Fruit fly (Drosophila melanogaster) whole organism, embryonic: ENCODE results near the gene mRpL3.
A peak's percentile ranks its signal among the peaks of the same experiment; 100 is the strongest.

Experiments
- Aef1 ChIP-seq: fragments of 200-800 bp; sonication (Bioruptor generic); IDR thresholded peaks from 3 replicates; pipeline ENCODE4 v1.3.6; 2022; ENCODE audit warnings: missing biosample characterization, missing genetic modification characterization
- Asciz ChIP-seq: fragments of 200-800 bp; sonication (Bioruptor generic); optimal IDR thresholded peaks from 2 replicates; lab custom pipeline; 2017; ENCODE audit warnings: missing biosample characterization, mild to moderate bottlenecking, missing genetic modification characterization, missing genetic modification reagents
- B-H2 ChIP-seq: fragments of 200-800 bp; sonication (Bioruptor generic); optimal IDR thresholded peaks from 2 replicates; lab custom pipeline; 2018; ENCODE audit warnings: missing biosample characterization, mild to moderate bottlenecking, missing genetic modification characterization
- Bgb ChIP-seq: fragments of 200-800 bp; sonication (Bioruptor generic); IDR thresholded peaks from 2 replicates; pipeline ENCODE4 v1.3.6; 2022; ENCODE audit warnings: missing biosample characterization, missing genetic modification characterization; ENCODE audit not compliant: partially characterized antibody
- CG10209 ChIP-seq: fragments of 200-800 bp; sonication (Bioruptor generic); optimal IDR thresholded peaks from 3 replicates; lab custom pipeline; 2017; ENCODE audit warnings: missing biosample characterization, mild to moderate bottlenecking, missing genetic modification characterization, missing genetic modification reagents
- CG11456 ChIP-seq: fragments of 200-800 bp; sonication (Bioruptor generic); IDR thresholded peaks from 3 replicates; pipeline ENCODE4 v1.3.6; 2022; ENCODE audit warnings: missing biosample characterization, missing genetic modification characterization
- CG12104 ChIP-seq: fragments of 200-800 bp; sonication (Bioruptor generic); optimal IDR thresholded peaks from 3 replicates; lab custom pipeline; 2016; ENCODE audit warnings: missing biosample characterization, missing genetic modification characterization
- CG12155 ChIP-seq: fragments of 200-800 bp; sonication (Bioruptor generic); optimal IDR thresholded peaks from 3 replicates; lab custom pipeline; 2016; ENCODE audit warnings: missing biosample characterization, missing genetic modification characterization
- CG17802 ChIP-seq: fragments of 200-800 bp; sonication (Bioruptor generic); optimal IDR thresholded peaks from 2 replicates; lab custom pipeline; 2018; ENCODE audit warnings: missing biosample characterization, mild to moderate bottlenecking, missing genetic modification characterization, moderate library complexity
- CG1792 ChIP-seq: fragments of 200-800 bp; sonication (Bioruptor generic); optimal IDR thresholded peaks from 2 replicates; lab custom pipeline; 2016; ENCODE audit warnings: missing biosample characterization, missing genetic modification characterization
- CG1832 ChIP-seq: fragments of 200-800 bp; sonication (Bioruptor generic); optimal IDR thresholded peaks from 2 replicates; lab custom pipeline; 2017; ENCODE audit warnings: missing biosample characterization, mild to moderate bottlenecking, missing genetic modification characterization, inconsistent platforms
- CG2129 ChIP-seq: fragments of 200-800 bp; sonication (Bioruptor generic); IDR thresholded peaks from 2 replicates; pipeline ENCODE4 v1.3.6; 2022; ENCODE audit warnings: missing biosample characterization, missing genetic modification characterization; ENCODE audit not compliant: partially characterized antibody
- CG30403 ChIP-seq: fragments of 200-800 bp; sonication (Bioruptor generic); optimal IDR thresholded peaks from 3 replicates; lab custom pipeline; 2016; ENCODE audit warnings: missing biosample characterization, missing genetic modification characterization
- CG3065 ChIP-seq: fragments of 200-800 bp; sonication (Bioruptor generic); optimal IDR thresholded peaks from 2 replicates; lab custom pipeline; 2016; ENCODE audit warnings: missing biosample characterization, missing genetic modification characterization
- CG3407 ChIP-seq: fragments of 200-800 bp; sonication (Bioruptor generic); optimal IDR thresholded peaks from 2 replicates; lab custom pipeline; 2018; ENCODE audit warnings: missing biosample characterization, mild to moderate bottlenecking, missing genetic modification characterization
- CG34224 ChIP-seq: fragments of 200-800 bp; sonication (Bioruptor generic); IDR thresholded peaks from 3 replicates; pipeline ENCODE4 v1.3.6; 2022; ENCODE audit warnings: missing biosample characterization, missing genetic modification characterization; ENCODE audit not compliant: partially characterized antibody
- CG34422 ChIP-seq: fragments of 200-800 bp; sonication (Bioruptor generic); IDR thresholded peaks from 3 replicates; pipeline ENCODE4 v1.3.6; 2022; ENCODE audit warnings: missing biosample characterization, missing genetic modification characterization
- CG3838 ChIP-seq: fragments of 200-800 bp; sonication (Bioruptor generic); optimal IDR thresholded peaks from 3 replicates; lab custom pipeline; 2016; ENCODE audit warnings: missing biosample characterization, missing genetic modification characterization
- CG4854 ChIP-seq: fragments of 200-800 bp; sonication (Bioruptor generic); optimal IDR thresholded peaks from 2 replicates; lab custom pipeline; 2016; ENCODE audit warnings: missing biosample characterization, missing genetic modification characterization, inconsistent platforms
- CG8290 ChIP-seq, 3 experiments: fragments of 200-800 bp; sonication (Bioruptor generic); optimal IDR thresholded peaks; 2 replicates each; lab custom pipeline; 2016 to 2019; ENCODE audit warnings: missing biosample characterization in 3 of 3, missing genetic modification characterization in 3 of 3, mild to moderate bottlenecking in 2 of 3, moderate library complexity in 1 of 3
- Doc2 ChIP-seq: fragments of 200-800 bp; sonication (Bioruptor generic); IDR thresholded peaks from 2 replicates; pipeline ENCODE4 v1.3.6; 2022; ENCODE audit warnings: missing biosample characterization, missing genetic modification characterization
- Doc3 ChIP-seq: fragments of 200-800 bp; sonication (Bioruptor generic); IDR thresholded peaks from 3 replicates; pipeline ENCODE4 v1.3.6; 2022; ENCODE audit warnings: missing biosample characterization, missing genetic modification characterization; ENCODE audit not compliant: partially characterized antibody
- Dp ChIP-seq: fragments of 200-800 bp; sonication (Bioruptor generic); optimal IDR thresholded peaks from 2 replicates; lab custom pipeline; 2018; ENCODE audit warnings: missing biosample characterization, mild to moderate bottlenecking, missing genetic modification characterization, moderate library complexity
- Hmx ChIP-seq: fragments of 200-800 bp; sonication (Bioruptor generic); optimal IDR thresholded peaks from 2 replicates; lab custom pipeline; 2016; ENCODE audit warnings: missing biosample characterization, missing genetic modification characterization
- Hr39 ChIP-seq: fragments of >200 bp; optimal IDR thresholded peaks from 2 replicates; lab custom pipeline; 2017
- MBD-R2 ChIP-seq: fragments of 200-800 bp; sonication (Bioruptor generic); IDR thresholded peaks from 2 replicates; pipeline ENCODE4 v1.3.6; 2022; ENCODE audit warnings: missing biosample characterization, missing genetic modification characterization
- MTF-1 ChIP-seq: fragments of 200-800 bp; sonication (Bioruptor generic); optimal IDR thresholded peaks from 2 replicates; lab custom pipeline; 2018; ENCODE audit warnings: missing biosample characterization, mild to moderate bottlenecking, missing genetic modification characterization, borderline replicate concordance
- PHDP ChIP-seq: fragments of 200-800 bp; sonication (Bioruptor generic); optimal IDR thresholded peaks from 3 replicates; lab custom pipeline; 2018; ENCODE audit warnings: missing biosample characterization, mild to moderate bottlenecking, missing genetic modification characterization, moderate library complexity
- Rfx ChIP-seq: fragments of 200-800 bp; sonication (Bioruptor generic); IDR thresholded peaks from 2 replicates; pipeline ENCODE4 v1.3.6; 2022; ENCODE audit warnings: missing biosample characterization, missing genetic modification characterization
- az2 ChIP-seq: fragments of 200-800 bp; sonication (Bioruptor generic); optimal IDR thresholded peaks from 3 replicates; lab custom pipeline; 2016; ENCODE audit warnings: missing biosample characterization, missing genetic modification characterization
- bcd ChIP-seq: fragments of 200-800 bp; sonication (Bioruptor generic); optimal IDR thresholded peaks from 2 replicates; lab custom pipeline; 2017; ENCODE audit warnings: missing biosample characterization, mild to moderate bottlenecking, missing genetic modification characterization
- cg ChIP-seq: fragments of 200-800 bp; sonication (Bioruptor generic); optimal IDR thresholded peaks from 3 replicates; lab custom pipeline; 2019; ENCODE audit warnings: missing biosample characterization, mild to moderate bottlenecking, missing genetic modification characterization, moderate library complexity
- chn ChIP-seq: fragments of 200-800 bp; sonication (Bioruptor generic); optimal IDR thresholded peaks from 2 replicates; lab custom pipeline; 2016; ENCODE audit warnings: missing biosample characterization, missing genetic modification characterization
- crc ChIP-seq: fragments of 200-800 bp; sonication (Bioruptor generic); optimal IDR thresholded peaks from 2 replicates; lab custom pipeline; 2016; ENCODE audit warnings: missing biosample characterization, missing genetic modification characterization
- dmrt99B ChIP-seq: fragments of 200-800 bp; sonication (Bioruptor generic); optimal IDR thresholded peaks from 2 replicates; lab custom pipeline; 2018; ENCODE audit warnings: missing biosample characterization, mild to moderate bottlenecking, missing genetic modification characterization, moderate library complexity
- jing ChIP-seq: fragments of 200-800 bp; sonication (Bioruptor generic); optimal IDR thresholded peaks from 2 replicates; lab custom pipeline; 2018; ENCODE audit warnings: missing biosample characterization, mild to moderate bottlenecking, missing genetic modification characterization
- lab ChIP-seq: fragments of 200-800 bp; sonication (Bioruptor generic); optimal IDR thresholded peaks from 3 replicates; lab custom pipeline; 2017; ENCODE audit warnings: missing biosample characterization, missing genetic modification characterization, mild to moderate bottlenecking, moderate library complexity, missing genetic modification reagents
- maf-S ChIP-seq: fragments of 200-800 bp; sonication (Bioruptor generic); optimal IDR thresholded peaks from 2 replicates; lab custom pipeline; 2016; ENCODE audit warnings: missing biosample characterization, missing genetic modification characterization
- mirr ChIP-seq: fragments of 200-800 bp; sonication (Bioruptor generic); optimal IDR thresholded peaks from 3 replicates; lab custom pipeline; 2018; ENCODE audit warnings: missing biosample characterization, mild to moderate bottlenecking, missing genetic modification characterization
- oc ChIP-seq: fragments of 200-800 bp; sonication (Bioruptor generic); optimal IDR thresholded peaks from 2 replicates; lab custom pipeline; 2018; ENCODE audit warnings: missing biosample characterization, mild to moderate bottlenecking, missing genetic modification characterization, moderate library complexity
- onecut ChIP-seq: fragments of 200-800 bp; sonication (Bioruptor generic); IDR thresholded peaks from 2 replicates; pipeline ENCODE4 v1.3.6; 2022; ENCODE audit warnings: missing biosample characterization, missing genetic modification characterization
- pb ChIP-seq: fragments of 200-800 bp; sonication (Bioruptor generic); optimal IDR thresholded peaks from 3 replicates; lab custom pipeline; 2016; ENCODE audit warnings: missing biosample characterization, missing genetic modification characterization
- psq ChIP-seq: fragments of 200-800 bp; sonication (Bioruptor generic); optimal IDR thresholded peaks from 2 replicates; lab custom pipeline; 2017; ENCODE audit warnings: missing biosample characterization, missing genetic modification characterization
- rib ChIP-seq: fragments of 200-800 bp; sonication (Bioruptor generic); IDR thresholded peaks from 2 replicates; pipeline ENCODE4 v1.3.6; 2022; ENCODE audit warnings: missing biosample characterization, missing genetic modification characterization
- sens ChIP-seq: fragments of 200-800 bp; sonication (Bioruptor generic); peaks from one replicate; lab custom pipeline; 2016; ENCODE audit warnings: missing biosample characterization, missing genetic modification characterization
- slbo ChIP-seq: fragments of 200-800 bp; sonication (Bioruptor generic); IDR thresholded peaks from 2 replicates; pipeline ENCODE4 v1.3.6; 2022; ENCODE audit warnings: missing biosample characterization, missing genetic modification characterization
- sug ChIP-seq: fragments of 200-800 bp; optimal IDR thresholded peaks from 2 replicates; lab custom pipeline; 2019; ENCODE audit warnings: missing biosample characterization, mild to moderate bottlenecking, missing genetic modification characterization, moderate library complexity
- tll ChIP-seq, 2 experiments: fragments of 200-800 bp in 1 of 2; fragments of >200 bp in 1 of 2; sonication (Bioruptor generic) in 1 of 2; optimal IDR thresholded peaks; 2 replicates each; lab custom pipeline; 2017 to 2019; ENCODE audit warnings: missing biosample characterization in 2 of 2, missing genetic modification characterization in 2 of 2, mild to moderate bottlenecking in 1 of 2, moderate library complexity in 1 of 2
- wor ChIP-seq: fragments of 200-800 bp; sonication (Bioruptor generic); IDR thresholded peaks from 2 replicates; pipeline ENCODE4 v1.3.6; 2022; ENCODE audit warnings: missing biosample characterization, missing genetic modification characterization
- zf30C ChIP-seq: fragments of 200-800 bp; sonication (Bioruptor generic); optimal IDR thresholded peaks from 3 replicates; lab custom pipeline; 2018; ENCODE audit warnings: missing biosample characterization, mild to moderate bottlenecking, missing genetic modification characterization

The mRpL3 gene

dm6 chrX:15740288-15740726 lies 20.7 kb upstream of the mRpL3 start (continued):
- TF ChIP-seq Dp (GFP tag; lab: Kevin White, UChicago) (no peak), psq (GFP tag; lab: Kevin White, UChicago) (no peak), CG10209 (GFP tag; lab: Kevin White, UChicago) (peak; percentile 70), oc (tag; lab: Kevin White, UChicago) (no peak), B-H2 (GFP tag; lab: Kevin White, UChicago) (peak; percentile 76), jing (GFP tag; lab: Kevin White, UChicago) (no peak), MTF-1 (GFP tag; lab: Kevin White, UChicago) (peak; percentile 7), Bgb (GFP tag; lab: Robert Waterston, UW) (no peak), crc (peak; percentile 22), MBD-R2 (GFP tag; lab: Robert Waterston, UW) (peak; percentile 60; the same call in 1 of the 2 replicates), CG1832 (no peak), CG30403 (peak; percentile 67), maf-S (GFP tag; lab: Kevin White, UChicago) (peak; percentile 44), rib (peak; percentile 81), Aef1 (GFP tag; lab: Robert Waterston, UW) (peak; percentile 73), CG34422 (peak; percentile 57; the same call in 1 of the 3 replicates), dmrt99B (tag; lab: Kevin White, UChicago) (peak; percentile 71), PHDP (tag; lab: Kevin White, UChicago) (peak; percentile 77), mirr (GFP tag; lab: Kevin White, UChicago) (peak; percentile 77), Asciz (no peak), CG2129 (GFP tag; lab: Robert Waterston, UW) (no peak), CG12104 (GFP tag; lab: Kevin White, UChicago) (no peak), CG12155 (GFP tag; lab: Kevin White, UChicago) (peak; percentile 41), az2 (GFP tag; lab: Kevin White, UChicago) (peak; percentile 53), CG3065 (GFP tag; lab: Kevin White, UChicago) (no peak), lab (GFP tag; lab: Kevin White, UChicago) (peak; percentile 90), CG8290 (GFP tag; optimal IDR thresholded peaks at IDR 0.05; lab: Kevin White, UChicago) (no peak), CG8290 (tag; optimal IDR thresholded peaks at IDR 0.05; lab: Kevin White, UChicago) (peak in 1 of 2 experiments; percentile 82), slbo (GFP tag; lab: Robert Waterston, UW) (peak; percentile 91), pb (no peak), bcd (GFP tag; lab: Kevin White, UChicago) (peak; percentile 60), Hmx (no peak), Doc3 (no peak), CG1792 (GFP tag; lab: Kevin White, UChicago) (peak; percentile 29), CG3407 (no peak), CG34224 (GFP tag; lab: Robert Waterston, UW) (no peak), wor (no peak), onecut (GFP tag; lab: Robert Waterston, UW) (peak; percentile 55; the same call in 1 of the 2 replicates), tll (GFP tag; optimal IDR thresholded peaks at IDR 0.05; lab: Kevin White, UChicago) (no peak), chn (GFP tag; lab: Kevin White, UChicago) (peak; percentile 44), Rfx (peak; percentile 92), CG17802 (tag; lab: Kevin White, UChicago) (no peak), Hr39 (lab: Kevin White, UChicago) (no peak), CG4854 (peak; percentile 27), CG3838 (peak; percentile 6), sug (peak; percentile 54), cg (GFP tag; lab: Kevin White, UChicago) (no peak), CG11456 (peak; percentile 82), Doc2 (GFP tag; lab: Robert Waterston, UW) (no peak), zf30C (GFP tag; lab: Kevin White, UChicago) (peak; percentile 90), sens (GFP tag; lab: Kevin White, UChicago) (peak; percentile 91)
